Fruit fly (Drosophila melanogaster) whole organism, embryonic: Measurements from ENCODE around the gene Ube4B.

Experiments used
- Ada2b ChIP-seq: fragments of 200-800 bp; sonication (Bioruptor generic); IDR thresholded peaks from 2 replicates; pipeline ENCODE4 v1.3.6; 2022; ENCODE audit warnings: missing biosample characterization, missing genetic modification characterization
- Atf6 ChIP-seq: fragments of 200-800 bp; sonication (Bioruptor generic); IDR thresholded peaks from 2 replicates; pipeline ENCODE4 v1.3.6; 2022; ENCODE audit warnings: missing biosample characterization, missing genetic modification characterization
- C15 ChIP-seq: fragments of 200-800 bp; sonication (Bioruptor generic); IDR thresholded peaks from 3 replicates; pipeline ENCODE4 v1.3.6; 2022; ENCODE audit warnings: missing biosample characterization, missing genetic modification characterization
- CG10321 ChIP-seq: fragments of 200-800 bp; sonication (Bioruptor generic); IDR thresholded peaks from 2 replicates; pipeline ENCODE4 v1.3.6; 2022; ENCODE audit warnings: missing biosample characterization, missing genetic modification characterization
- CG10431 ChIP-seq: fragments of 200-800 bp; sonication (Bioruptor generic); optimal IDR thresholded peaks from 3 replicates; lab custom pipeline; 2018; ENCODE audit warnings: missing biosample characterization, mild to moderate bottlenecking, missing genetic modification characterization
- CG10462 ChIP-seq: fragments of 200-800 bp; sonication (Bioruptor generic); optimal IDR thresholded peaks from 2 replicates; lab custom pipeline; 2016; ENCODE audit warnings: missing biosample characterization, missing genetic modification characterization
- CG10543 ChIP-seq: fragments of 200-800 bp; sonication (Bioruptor generic); optimal IDR thresholded peaks from 3 replicates; lab custom pipeline; 2017; ENCODE audit warnings: missing biosample characterization, mild to moderate bottlenecking, missing genetic modification characterization, moderate library complexity
- CG12155 ChIP-seq: fragments of 200-800 bp; sonication (Bioruptor generic); optimal IDR thresholded peaks from 3 replicates; lab custom pipeline; 2016; ENCODE audit warnings: missing biosample characterization, missing genetic modification characterization
- CG12299 ChIP-seq: fragments of 200-800 bp; sonication (Bioruptor generic); optimal IDR thresholded peaks from 2 replicates; lab custom pipeline; 2018; ENCODE audit warnings: missing biosample characterization, mild to moderate bottlenecking, missing genetic modification characterization
- CG13894 ChIP-seq: fragments of 200-800 bp; sonication (Bioruptor generic); optimal IDR thresholded peaks from 3 replicates; lab custom pipeline; 2018; ENCODE audit warnings: missing biosample characterization, mild to moderate bottlenecking, missing genetic modification characterization, moderate library complexity
- CG17361 ChIP-seq: fragments of 200-800 bp; sonication (Bioruptor generic); IDR thresholded peaks from 3 replicates; pipeline ENCODE4 v1.3.6; 2022; ENCODE audit warnings: missing biosample characterization, missing genetic modification characterization
- CG17385 ChIP-seq: fragments of 200-800 bp; sonication (Bioruptor generic); optimal IDR thresholded peaks from 3 replicates; lab custom pipeline; 2018; ENCODE audit warnings: missing biosample characterization, mild to moderate bottlenecking, missing genetic modification characterization
- CG17612 ChIP-seq: fragments of 200-800 bp; sonication (Bioruptor generic); IDR thresholded peaks from 2 replicates; pipeline ENCODE4 v1.3.6; 2022; ENCODE audit warnings: missing biosample characterization, missing genetic modification characterization
- CG18262 ChIP-seq: fragments of 200-800 bp; optimal IDR thresholded peaks from 3 replicates; lab custom pipeline; 2019; ENCODE audit warnings: missing biosample characterization, mild to moderate bottlenecking, missing genetic modification characterization, moderate library complexity
- CG18476 ChIP-seq: fragments of 200-800 bp; sonication (Bioruptor generic); optimal IDR thresholded peaks from 2 replicates; lab custom pipeline; 2016; ENCODE audit warnings: missing biosample characterization, mild to moderate bottlenecking, missing genetic modification characterization
- CG2129 ChIP-seq: fragments of 200-800 bp; sonication (Bioruptor generic); IDR thresholded peaks from 2 replicates; pipeline ENCODE4 v1.3.6; 2022; ENCODE audit warnings: missing biosample characterization, missing genetic modification characterization; ENCODE audit not compliant: partially characterized antibody
- CG30403 ChIP-seq: fragments of 200-800 bp; sonication (Bioruptor generic); optimal IDR thresholded peaks from 3 replicates; lab custom pipeline; 2016; ENCODE audit warnings: missing biosample characterization, missing genetic modification characterization
- CG31388 ChIP-seq: fragments of 200-800 bp; sonication (Bioruptor generic); optimal IDR thresholded peaks from 2 replicates; lab custom pipeline; 2016; ENCODE audit warnings: missing biosample characterization, missing genetic modification characterization
- CG3163 ChIP-seq: fragments of 200-800 bp; sonication (Bioruptor generic); optimal IDR thresholded peaks from 3 replicates; lab custom pipeline; 2016; ENCODE audit warnings: missing biosample characterization, missing genetic modification characterization
- CG42726 ChIP-seq: fragments of 200-800 bp; sonication (Bioruptor generic); IDR thresholded peaks from 2 replicates; pipeline ENCODE4 v1.3.6; 2022; ENCODE audit warnings: missing biosample characterization, missing genetic modification characterization; ENCODE audit not compliant: partially characterized antibody
- CG4707 ChIP-seq: fragments of 200-800 bp; sonication (Bioruptor generic); optimal IDR thresholded peaks from 2 replicates; lab custom pipeline; 2018; ENCODE audit warnings: missing biosample characterization, mild to moderate bottlenecking, missing genetic modification characterization, moderate library complexity
- CG4730 ChIP-seq: fragments of 200-800 bp; sonication (Bioruptor generic); IDR thresholded peaks from 2 replicates; pipeline ENCODE4 v1.3.6; 2022; ENCODE audit warnings: missing biosample characterization, missing genetic modification characterization
- CG5953 ChIP-seq: fragments of 200-800 bp; sonication (Bioruptor generic); IDR thresholded peaks from 2 replicates; pipeline ENCODE4 v1.3.6; 2022; ENCODE audit warnings: missing biosample characterization, missing genetic modification characterization
- CG8359 ChIP-seq: fragments of 200-800 bp; sonication (Bioruptor generic); optimal IDR thresholded peaks from 2 replicates; lab custom pipeline; 2017; ENCODE audit warnings: missing biosample characterization, mild to moderate bottlenecking, missing genetic modification characterization, borderline replicate concordance
- CG8924 ChIP-seq: fragments of 200-800 bp; optimal IDR thresholded peaks from 3 replicates; lab custom pipeline; 2019; ENCODE audit warnings: missing biosample characterization, mild to moderate bottlenecking, missing genetic modification characterization, moderate library complexity
- CG9817 ChIP-seq: fragments of 200-800 bp; sonication (Bioruptor generic); optimal IDR thresholded peaks from 2 replicates; lab custom pipeline; 2018; ENCODE audit warnings: missing biosample characterization, mild to moderate bottlenecking, missing genetic modification characterization, moderate library complexity
- Camta ChIP-seq: fragments of 200-800 bp; sonication (Bioruptor generic); optimal IDR thresholded peaks from 2 replicates; lab custom pipeline; 2016; ENCODE audit warnings: missing biosample characterization, missing genetic modification characterization
- Dip2 ChIP-seq: fragments of 200-800 bp; sonication (Bioruptor generic); IDR thresholded peaks from 2 replicates; pipeline ENCODE4 v1.3.6; 2022; ENCODE audit warnings: missing biosample characterization, missing genetic modification characterization
- Dip3 ChIP-seq: fragments of 200-800 bp; sonication (Bioruptor generic); optimal IDR thresholded peaks from 3 replicates; lab custom pipeline; 2016; ENCODE audit warnings: missing biosample characterization, missing genetic modification characterization
- Doc3 ChIP-seq: fragments of 200-800 bp; sonication (Bioruptor generic); IDR thresholded peaks from 3 replicates; pipeline ENCODE4 v1.3.6; 2022; ENCODE audit warnings: missing biosample characterization, missing genetic modification characterization; ENCODE audit not compliant: partially characterized antibody
- Lpt ChIP-seq: fragments of >200 bp; optimal IDR thresholded peaks from 2 replicates; lab custom pipeline; 2018; ENCODE audit warnings: missing biosample characterization, missing genetic modification characterization
- Rx ChIP-seq: fragments of 200-800 bp; sonication (Bioruptor generic); IDR thresholded peaks from 2 replicates; pipeline ENCODE4 v1.3.6; 2022; ENCODE audit warnings: missing biosample characterization, missing genetic modification characterization
- Scr ChIP-seq: fragments of 200-800 bp; sonication (Bioruptor generic); IDR thresholded peaks from 2 replicates; pipeline ENCODE4 v1.3.6; 2022; ENCODE audit warnings: missing biosample characterization, missing genetic modification characterization; ENCODE audit not compliant: partially characterized antibody
- Sin3A ChIP-seq: fragments of >200 bp; optimal IDR thresholded peaks from 2 replicates; lab custom pipeline; 2018
- Xbp1 ChIP-seq: fragments of 200-800 bp; sonication (Bioruptor generic); optimal IDR thresholded peaks from 3 replicates; lab custom pipeline; 2016; ENCODE audit warnings: missing biosample characterization, mild to moderate bottlenecking, missing genetic modification characterization
- YL-1 ChIP-seq: fragments of 200-800 bp; sonication (Bioruptor generic); optimal IDR thresholded peaks from 3 replicates; lab custom pipeline; 2017; ENCODE audit warnings: missing biosample characterization, mild to moderate bottlenecking, missing genetic modification characterization
- ash1 ChIP-seq: fragments of 200-800 bp; sonication (Bioruptor generic); optimal IDR thresholded peaks from 2 replicates; lab custom pipeline; 2018; ENCODE audit warnings: missing biosample characterization, mild to moderate bottlenecking, missing genetic modification characterization
- ato ChIP-seq: fragments of 200-800 bp; sonication (Bioruptor generic); IDR thresholded peaks from 2 replicates; pipeline ENCODE4 v1.3.6; 2022; ENCODE audit warnings: missing biosample characterization, missing genetic modification characterization; ENCODE audit not compliant: partially characterized antibody
- bab2 ChIP-seq: fragments of 200-800 bp; sonication (Bioruptor generic); optimal IDR thresholded peaks from 2 replicates; lab custom pipeline; 2016; ENCODE audit warnings: missing biosample characterization, missing genetic modification characterization
- bbx ChIP-seq: fragments of 200-800 bp; sonication (Bioruptor generic); IDR thresholded peaks from 2 replicates; pipeline ENCODE4 v1.3.6; 2022; ENCODE audit warnings: missing biosample characterization, missing genetic modification characterization; ENCODE audit not compliant: partially characterized antibody
- ci ChIP-seq: fragments of 200-800 bp; sonication (Bioruptor generic); IDR thresholded peaks from 3 replicates; pipeline ENCODE4 v1.3.6; 2022; ENCODE audit warnings: missing biosample characterization, missing genetic modification characterization
- corto ChIP-seq: fragments of 200-800 bp; sonication (Bioruptor generic); optimal IDR thresholded peaks from 2 replicates; lab custom pipeline; 2016; ENCODE audit warnings: missing biosample characterization, mild to moderate bottlenecking, missing genetic modification characterization, moderate library complexity
- cwo ChIP-seq: fragments of 200-800 bp; sonication (Bioruptor generic); optimal IDR thresholded peaks from 3 replicates; lab custom pipeline; 2017; ENCODE audit warnings: missing biosample characterization, missing genetic modification characterization, mild to moderate bottlenecking, moderate library complexity, missing genetic modification reagents
- danr ChIP-seq: fragments of 200-800 bp; sonication (Bioruptor generic); IDR thresholded peaks from 2 replicates; pipeline ENCODE4 v1.3.6; 2022; ENCODE audit warnings: missing biosample characterization, missing genetic modification characterization
- emc ChIP-seq: fragments of 200-800 bp; sonication (Bioruptor generic); optimal IDR thresholded peaks from 2 replicates; lab custom pipeline; 2016; ENCODE audit warnings: missing biosample characterization, missing genetic modification characterization
- fu2 ChIP-seq: fragments of 200-800 bp; sonication (Bioruptor generic); optimal IDR thresholded peaks from 2 replicates; lab custom pipeline; 2016; ENCODE audit warnings: missing biosample characterization, missing genetic modification characterization
- her ChIP-seq: fragments of 200-800 bp; sonication (Bioruptor generic); optimal IDR thresholded peaks from 2 replicates; lab custom pipeline; 2016; ENCODE audit warnings: missing biosample characterization, missing genetic modification characterization
- knrl ChIP-seq: fragments of 200-800 bp; sonication (Bioruptor generic); IDR thresholded peaks from 3 replicates; pipeline ENCODE4 v1.3.6; 2022; ENCODE audit warnings: missing biosample characterization, missing genetic modification characterization; ENCODE audit not compliant: partially characterized antibody
- nmo ChIP-seq: fragments of 200-800 bp; sonication (Bioruptor generic); optimal IDR thresholded peaks from 2 replicates; lab custom pipeline; 2018; ENCODE audit warnings: missing biosample characterization, mild to moderate bottlenecking, missing genetic modification characterization, moderate library complexity
- pfk ChIP-seq: fragments of 200-800 bp; sonication (Bioruptor generic); optimal IDR thresholded peaks from 2 replicates; lab custom pipeline; 2018; ENCODE audit warnings: missing biosample characterization, mild to moderate bottlenecking, missing genetic modification characterization, moderate library complexity

Ube4B gene

dm6 chr2L:12974045-12974539 is 45.1 kb downstream of the Ube4B start, which contains the start of gene Vha68-2 (continued):
- peak; percentile 52 for TF ChIP-seq Xbp1 (GFP tag; lab: Kevin White, UChicago)
- TF ChIP-seq Ada2b, result no peak; the same call in 1 of the 2 replicates
- peak; percentile 73 for TF ChIP-seq CG4707
- no peak for TF ChIP-seq CG10321
- peak; percentile 99 for TF ChIP-seq her
- no peak; the same call in 1 of the 2 replicates for TF ChIP-seq Scr (GFP tag; lab: Robert Waterston, UW)
- no peak for TF ChIP-seq nmo (GFP tag; lab: Kevin White, UChicago)
- TF ChIP-seq CG8359 (GFP tag; lab: Kevin White, UChicago), result no peak
- TF ChIP-seq pfk (GFP tag; lab: Kevin White, UChicago), result peak; percentile 19
- TF ChIP-seq CG2129 (GFP tag; lab: Robert Waterston, UW), result no peak
- TF ChIP-seq Camta (GFP tag; lab: Kevin White, UChicago), result peak; percentile 75
- no peak for TF ChIP-seq CG17612 (GFP tag; lab: Robert Waterston, UW)
- TF ChIP-seq CG18476, result peak; percentile 95
- peak; percentile 64 for TF ChIP-seq CG12299 (tag; lab: Kevin White, UChicago)
- TF ChIP-seq Atf6 (GFP tag; lab: Robert Waterston, UW), result no peak
- TF ChIP-seq Dip3 (GFP tag; lab: Kevin White, UChicago), result no peak
- peak; percentile 86 for TF ChIP-seq CG10543 (GFP tag; lab: Kevin White, UChicago)
- TF ChIP-seq fu2, result peak; percentile 14
- no peak for TF ChIP-seq Dip2 (GFP tag; lab: Robert Waterston, UW)
- no peak for TF ChIP-seq Lpt (GFP tag; lab: Kevin White, UChicago)
- peak; percentile 73 for TF ChIP-seq bbx (GFP tag; lab: Robert Waterston, UW)
- no peak for TF ChIP-seq Sin3A (lab: Kevin White, UChicago)
- no peak for TF ChIP-seq CG8924 (tag; lab: Kevin White, UChicago)
- no peak for TF ChIP-seq CG5953 (GFP tag; lab: Robert Waterston, UW)
- TF ChIP-seq CG4730 (GFP tag; lab: Robert Waterston, UW), result no peak
- TF ChIP-seq CG17361, result no peak; the same call in 2 of the 3 replicates
- no peak for TF ChIP-seq CG31388 (GFP tag; lab: Kevin White, UChicago)
- no peak for TF ChIP-seq CG42726 (GFP tag; lab: Robert Waterston, UW)
- peak; percentile 2 for TF ChIP-seq YL-1
- peak; percentile 63 for TF ChIP-seq CG30403 (GFP tag; lab: Kevin White, UChicago)
- peak; percentile 29 for TF ChIP-seq CG12155
- peak; percentile 92 for TF ChIP-seq ci (GFP tag; lab: Robert Waterston, UW)
- TF ChIP-seq CG10462 (GFP tag; lab: Kevin White, UChicago), result no peak
- TF ChIP-seq emc, result no peak
- peak; percentile 72 for TF ChIP-seq CG9817 (tag; lab: Kevin White, UChicago)
- no peak for TF ChIP-seq CG18262
- TF ChIP-seq CG3163 (GFP tag; lab: Kevin White, UChicago), result peak; percentile 39
- no peak for TF ChIP-seq danr (GFP tag; lab: Robert Waterston, UW)
- no peak for TF ChIP-seq ash1
- 0 out of 3 replicates have a peak, but pooled peaks have one; percentile 16 for TF ChIP-seq Doc3 (GFP tag; lab: Robert Waterston, UW)
- TF ChIP-seq ato (GFP tag; lab: Robert Waterston, UW), result peak; percentile 35; the same call in 1 of the 2 replicates
- peak; percentile 56; the same call in 2 of the 3 replicates for TF ChIP-seq knrl (GFP tag; lab: Robert Waterston, UW)
- TF ChIP-seq corto (GFP tag; lab: Kevin White, UChicago), result no peak
- peak; percentile 57 for TF ChIP-seq bab2
- TF ChIP-seq CG17385 (GFP tag; lab: Kevin White, UChicago), result peak; percentile 61
- TF ChIP-seq CG13894 (tag; lab: Kevin White, UChicago), result peak; percentile 15
- peak; percentile 58 for TF ChIP-seq CG10431 (GFP tag; lab: Kevin White, UChicago)
- TF ChIP-seq Rx (GFP tag; lab: Robert Waterston, UW), result no peak
- no peak for TF ChIP-seq cwo (GFP tag; lab: Kevin White, UChicago)
- TF ChIP-seq C15 (GFP tag; lab: Robert Waterston, UW), result no peak
